Worm (Caenorhabditis elegans): ENCODE measurements around the gene best-23.
A peak's percentile ranks its signal among the peaks of the same experiment; 100 is the strongest.

The best-23 gene

ce11 chrII:7907539-7907997 lies at the start of gene best-23:
TSS of gene best-23 (minus strand) at chrII:7907589.
- no peak for TF ChIP-seq unc-39 (tag; optimal IDR thresholded peaks at IDR 0.05)
- peak; percentile 6 for TF ChIP-seq nhr-11 (tag; optimal IDR thresholded peaks at IDR 0.05)
- TF ChIP-seq hlh-11 (tag; optimal IDR thresholded peaks at IDR 0.05), result peak; percentile 22
- TF ChIP-seq hlh-30 (tag; optimal IDR thresholded peaks at IDR 0.05; ENCODE audit: insufficient read depth), result peak; percentile 45

DNA sequence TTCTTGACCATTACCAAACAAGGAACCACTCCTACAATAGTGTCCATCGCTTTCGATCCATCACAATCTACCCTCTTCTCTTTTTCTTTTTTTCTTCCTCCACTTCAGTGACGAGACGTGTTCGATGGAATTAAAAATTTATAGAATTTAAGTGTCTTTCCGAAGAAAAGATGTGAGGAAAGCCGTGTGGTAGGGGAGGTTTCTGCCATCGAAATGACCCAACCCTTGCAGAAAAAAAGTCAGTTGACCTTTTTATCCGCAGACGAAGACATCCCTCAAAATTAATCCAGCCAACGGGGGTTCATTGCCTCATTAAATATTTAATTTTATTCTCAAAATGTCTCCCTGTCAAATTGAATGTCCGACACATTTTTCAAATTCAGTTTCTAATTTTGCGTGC lies 48.2 kb upstream of the best-23 start:
- TF ChIP-seq spr-1 (tag; optimal IDR thresholded peaks at IDR 0.05), result no peak
- peak; percentile 85 for TF ChIP-seq aha-1 (tag)

- TF ChIP-seq dve-1 (tag; optimal IDR thresholded peaks at IDR 0.05; ENCODE audit: insufficient read depth) (peak; percentile 59), lsy-2 (tag; optimal IDR thresholded peaks at IDR 0.05) (no peak), daf-16 (GFP tag; optimal IDR thresholded peaks at IDR 0.05) (no peak), daf-16 (tag; optimal IDR thresholded peaks at IDR 0.05) (peak; percentile 89), unc-39 (tag; optimal IDR thresholded peaks at IDR 0.05) (no peak), zip-11 (GFP tag; IDR thresholded peaks at IDR 0.05) (no peak), spr-1 (tag; optimal IDR thresholded peaks at IDR 0.05) (no peak), pha-4 (GFP tag; IDR thresholded peaks at IDR 0.05) (no peak), pha-4 (tag; optimal IDR thresholded peaks at IDR 0.05) (no peak), nhr-42 (GFP tag; IDR thresholded peaks at IDR 0.05) (no peak), egl-43 (GFP tag; IDR thresholded peaks at IDR 0.05) (no peak), lin-15B (tag; optimal IDR thresholded peaks at IDR 0.05) (no peak)
Observed at ce11 chrII:7948278-7948677, 40.9 kb upstream of the best-23 start.

DNA sequence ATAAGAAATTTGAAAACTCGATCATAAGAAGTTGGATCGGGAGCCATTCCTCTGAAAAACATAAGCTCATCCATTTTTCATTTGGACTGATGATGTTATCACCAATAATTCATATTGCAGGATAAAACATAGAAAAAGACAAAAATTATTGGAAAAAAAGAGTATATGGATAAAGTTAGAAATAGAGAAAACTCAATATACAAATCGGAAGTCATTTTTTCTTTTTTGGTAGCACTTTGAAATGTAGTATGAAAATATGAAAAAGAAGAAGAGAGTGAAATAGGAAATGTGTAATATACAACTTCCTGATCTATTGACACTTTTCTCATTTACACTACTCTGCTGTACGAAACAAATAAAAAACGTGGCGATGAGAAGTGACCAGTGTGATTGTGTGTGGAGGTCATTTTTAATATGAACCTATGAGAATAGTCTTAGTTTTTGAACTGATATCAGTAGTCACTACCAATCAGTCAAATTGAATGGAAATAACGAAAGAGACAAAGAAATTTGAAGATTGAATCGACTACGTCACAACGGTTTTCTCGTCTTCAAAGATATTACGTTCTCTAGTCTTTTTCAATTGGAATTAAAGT lies 39.5 kb upstream of the best-23 start, which contains the start of gene ZK669.5:
Gene ZK669.5, minus strand, starts transcription at position 51 of the 596 bp plus-strand sequence.
- TF ChIP-seq hmg-1.1 (GFP tag; IDR thresholded peaks at IDR 0.05) (no peak), nhr-28 (tag; optimal IDR thresholded peaks at IDR 0.05) (peak; percentile 38), nhr-76 (tag; optimal IDR thresholded peaks at IDR 0.05) (no peak), mxl-3 (GFP tag; optimal IDR thresholded peaks at IDR 0.05) (no peak)

ce11 chrII:7945168-7945567 lies 37.8 kb upstream of the best-23 start, which contains the start of gene dbt-1:
TSS of gene dbt-1 (minus strand) at chrII:7945206.
- TF ChIP-seq lin-38 (GFP tag; IDR thresholded peaks at IDR 0.05), result peak; percentile 79
- TF ChIP-seq aha-1 (tag), result peak; percentile 89
- TF ChIP-seq ztf-11 (tag; optimal IDR thresholded peaks at IDR 0.05), result no peak
- TF ChIP-seq hlh-30 (tag; optimal IDR thresholded peaks at IDR 0.05; ENCODE audit: insufficient read depth), result peak; percentile 53
- no peak for TF ChIP-seq lin-1 (GFP tag; IDR thresholded peaks at IDR 0.05)
- TF ChIP-seq nhr-11 (tag; optimal IDR thresholded peaks at IDR 0.05), result peak; percentile 57
- no peak for TF ChIP-seq mxl-3 (GFP tag; optimal IDR thresholded peaks at IDR 0.05)
- TF ChIP-seq dpl-1 (GFP tag; optimal IDR thresholded peaks at IDR 0.05), result peak; percentile 98
- TF ChIP-seq nhr-28 (tag; optimal IDR thresholded peaks at IDR 0.05), result peak; percentile 35
- TF ChIP-seq spr-3 (GFP tag; optimal IDR thresholded peaks at IDR 0.05), result peak; percentile 28
- TF ChIP-seq lin-13 (GFP tag; optimal IDR thresholded peaks at IDR 0.05), result peak; percentile 48
- peak in 1 of 2 experiments; percentile 32 for TF ChIP-seq hif-1 (tag; optimal IDR thresholded peaks at IDR 0.05)
- TF ChIP-seq T20F7.1 (GFP tag; optimal IDR thresholded peaks at IDR 0.05), result peak; percentile 58
- TF ChIP-seq nhr-102 (tag; optimal IDR thresholded peaks at IDR 0.05), result peak; percentile 83
- TF ChIP-seq nhr-25 (tag; optimal IDR thresholded peaks at IDR 0.05; ENCODE audit: borderline replicate concordance, insufficient read depth), result peak; percentile 59
- no peak for TF ChIP-seq F44E2.7 (GFP tag; IDR thresholded peaks at IDR 0.05)
- no peak for TF ChIP-seq dmd-9 (GFP tag; IDR thresholded peaks at IDR 0.05)
- TF ChIP-seq rbr-2 (tag; optimal IDR thresholded peaks at IDR 0.05), result peak; percentile 72
- no peak for TF ChIP-seq lin-39 (tag; optimal IDR thresholded peaks at IDR 0.05)
- peak; percentile 76 for TF ChIP-seq mep-1 (tag; optimal IDR thresholded peaks at IDR 0.05)
- no peak for TF ChIP-seq lin-15B (tag; optimal IDR thresholded peaks at IDR 0.05)
- TF ChIP-seq fkh-10 (GFP tag; optimal IDR thresholded peaks at IDR 0.05), result no peak
- no peak for TF ChIP-seq lin-29 (GFP tag; IDR thresholded peaks at IDR 0.05)
- no peak for TF ChIP-seq zip-11 (GFP tag; IDR thresholded peaks at IDR 0.05)
- TF ChIP-seq jun-1 (tag; optimal IDR thresholded peaks at IDR 0.05), result peak; percentile 24
- peak; percentile 62 for TF ChIP-seq nhr-48 (tag; optimal IDR thresholded peaks at IDR 0.05)
- TF ChIP-seq hmg-1.1 (GFP tag; IDR thresholded peaks at IDR 0.05), result peak; percentile 73
- TF ChIP-seq mdl-1 (tag; optimal IDR thresholded peaks at IDR 0.05), result peak in 1 of 2 experiments; percentile 50
- peak in 1 of 2 experiments; percentile 91 for TF ChIP-seq lsy-2 (tag; optimal IDR thresholded peaks at IDR 0.05)
- TF ChIP-seq zip-2 (tag; optimal IDR thresholded peaks at IDR 0.05), result peak; percentile 70
- no peak for TF ChIP-seq pha-4 (GFP tag; IDR thresholded peaks at IDR 0.05)
- peak; percentile 4 for TF ChIP-seq pha-4 (tag; optimal IDR thresholded peaks at IDR 0.05)
